Worm (Caenorhabditis elegans): ENCODE data around the gene Y4C6B.2.

DNA sequence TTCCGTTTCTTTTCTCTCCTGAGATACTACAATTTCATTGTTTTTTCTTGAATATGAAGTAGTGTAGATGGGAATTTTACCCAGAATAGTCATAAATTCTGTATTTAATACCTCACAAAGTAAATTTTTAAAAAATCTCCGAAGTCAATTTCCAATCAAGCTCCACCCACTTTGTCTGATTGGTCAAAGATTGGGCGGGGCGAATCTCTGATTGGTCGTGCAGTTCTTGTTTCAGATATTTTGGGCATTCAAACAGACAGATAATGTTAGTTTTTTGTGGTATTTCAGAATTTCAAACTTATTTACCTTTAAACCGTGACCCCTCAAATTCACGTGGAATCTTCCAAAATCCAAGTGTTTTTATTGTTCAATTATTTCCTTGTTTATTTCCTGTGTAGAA, 21.2 kb downstream of the Y4C6B.2 start, which contains the start of gene F41H10.5:
- TF ChIP-seq ceh-82 (tag; optimal IDR thresholded peaks at IDR 0.05) (no peak), Y55F3AM.14 (GFP tag; optimal IDR thresholded peaks at IDR 0.05) (no peak), blmp-1 (tag; optimal IDR thresholded peaks at IDR 0.05; ENCODE audit: insufficient read depth) (no peak), unc-62 (GFP tag; optimal IDR thresholded peaks at IDR 0.05) (no peak), nhr-6 (tag; optimal IDR thresholded peaks at IDR 0.05) (no peak), egl-27 (tag; optimal IDR thresholded peaks at IDR 0.05) (no peak), ama-1 (optimal IDR thresholded peaks at IDR 0.05) (no peak)
